Worm (Caenorhabditis elegans) whole organism, L4 larva: ENCODE results near the gene fat-7.

ENCODE experiments used
- F26F4.8 ChIP-seq: fragments of 200-800 bp; sonication (Bioruptor generic); conservative IDR thresholded peaks from 2 replicates; pipeline ENCODE4 v1.3.6; 2022; ENCODE audit warnings: missing genetic modification characterization, missing compliant biosample characterization
- T20F7.1 ChIP-seq: fragments of 200-800 bp; sonication (Bioruptor generic); optimal IDR thresholded peaks from 2 replicates; lab custom pipeline; 2018; ENCODE audit warnings: mild to moderate bottlenecking, missing genetic modification characterization, missing compliant biosample characterization
- Y105C5A.15 ChIP-seq: fragments of 200-800 bp; sonication (Bioruptor generic); IDR thresholded peaks from 2 replicates; pipeline ENCODE4 v1.3.6; 2022; ENCODE audit warnings: missing genetic modification characterization, missing compliant biosample characterization
- arid-1 ChIP-seq: fragments of 200-800 bp; sonication (Bioruptor generic); conservative IDR thresholded peaks from 2 replicates; pipeline ENCODE4 v1.3.6; 2022; ENCODE audit warnings: missing genetic modification reagents, missing genetic modification characterization, missing compliant biosample characterization
- attf-4 ChIP-seq: sonication (generic microtip); optimal IDR thresholded peaks from 3 replicates; lab custom pipeline; 2017; ENCODE audit warnings: missing biosample characterization, missing genetic modification characterization
- cey-2 ChIP-seq: sonication (generic microtip); optimal IDR thresholded peaks from 3 replicates; lab custom pipeline; 2017; ENCODE audit warnings: missing genetic modification characterization, mild to moderate bottlenecking, missing compliant biosample characterization, antibody characterized with exemption, borderline replicate concordance; ENCODE audit not compliant: insufficient read depth
- ctbp-1 ChIP-seq: fragments of 200-800 bp; sonication (Bioruptor generic); IDR thresholded peaks from 2 replicates; pipeline ENCODE4 v1.3.6; 2022; ENCODE audit warnings: missing genetic modification reagents, missing genetic modification characterization, missing compliant biosample characterization
- daf-12 ChIP-seq: fragments of 150-350 bp; optimal IDR thresholded peaks from 2 replicates; lab custom pipeline; 2014; ENCODE audit warnings: missing biosample characterization, missing genetic modification reagents, missing genetic modification characterization
- daf-16 ChIP-seq, 3 experiments: sonication (generic microtip); optimal IDR thresholded peaks; 2 replicates each; lab custom pipeline; 2016 to 2017; ENCODE audit warnings: missing genetic modification characterization in 3 of 3, missing genetic modification reagents in 3 of 3, mild to moderate bottlenecking in 2 of 3, missing compliant biosample characterization in 2 of 3, missing biosample characterization in 1 of 3, moderate library complexity in 1 of 3
- dmd-6 ChIP-seq: fragments of 200-800 bp; sonication (Bioruptor generic); IDR thresholded peaks from 2 replicates; pipeline ENCODE4 v1.3.6; 2022; ENCODE audit warnings: missing genetic modification reagents, missing genetic modification characterization, missing compliant biosample characterization
- dve-1 ChIP-seq: sonication (generic microtip); optimal IDR thresholded peaks from 2 replicates; lab custom pipeline; 2017; ENCODE audit warnings: antibody characterized with exemption, mild to moderate bottlenecking, missing genetic modification characterization, missing compliant biosample characterization; ENCODE audit not compliant: insufficient read depth
- egl-27 ChIP-seq: sonication (generic microtip); optimal IDR thresholded peaks from 3 replicates; lab custom pipeline; 2017; ENCODE audit warnings: missing biosample characterization, missing genetic modification reagents, missing genetic modification characterization
- hif-1 ChIP-seq, 2 experiments: sonication (generic microtip); optimal IDR thresholded peaks; 2 replicates each; lab custom pipeline; 2016 to 2017; ENCODE audit warnings: missing compliant biosample characterization in 2 of 2, missing genetic modification characterization in 2 of 2, missing genetic modification reagents in 2 of 2, missing genotype in 2 of 2, mild to moderate bottlenecking in 1 of 2
- hlh-11 ChIP-seq: fragments of 200-800 bp; sonication (Bioruptor generic); optimal IDR thresholded peaks from 2 replicates; lab custom pipeline; 2018; ENCODE audit warnings: mild to moderate bottlenecking, missing genetic modification characterization, missing compliant biosample characterization
- hlh-30 ChIP-seq: sonication (generic microtip); optimal IDR thresholded peaks from 2 replicates; lab custom pipeline; 2017; ENCODE audit warnings: antibody characterized with exemption, mild to moderate bottlenecking, missing genetic modification characterization, missing compliant biosample characterization; ENCODE audit not compliant: insufficient read depth
- lim-7 ChIP-seq: fragments of 200-800 bp; sonication (Bioruptor generic); IDR thresholded peaks from 2 replicates; pipeline ENCODE4 v1.3.6; 2022; ENCODE audit warnings: missing genetic modification characterization, missing compliant biosample characterization
- lin-1 ChIP-seq: fragments of 200-800 bp; sonication (Bioruptor generic); IDR thresholded peaks from 2 replicates; pipeline ENCODE4 v1.3.6; 2022; ENCODE audit warnings: missing genetic modification reagents, missing genetic modification characterization, missing compliant biosample characterization
- lin-29 ChIP-seq: fragments of 200-800 bp; sonication (Bioruptor generic); IDR thresholded peaks from 2 replicates; pipeline ENCODE4 v1.3.6; 2022; ENCODE audit warnings: missing genetic modification reagents, missing genetic modification characterization, missing compliant biosample characterization
- lsy-2 ChIP-seq, 2 experiments: fragments of 150-350 bp in 1 of 2; sonication (generic microtip) in 1 of 2; optimal IDR thresholded peaks; 2 replicates each; lab custom pipeline; 2014 to 2017; ENCODE audit warnings: missing biosample characterization in 2 of 2, missing genetic modification characterization in 2 of 2
- mdl-1 ChIP-seq, 2 experiments: fragments of 150-350 bp in 1 of 2; sonication (generic microtip) in 1 of 2; optimal IDR thresholded peaks; 2 replicates each; lab custom pipeline; 2014 to 2017; ENCODE audit warnings: missing biosample characterization in 2 of 2, missing genetic modification characterization in 2 of 2
- mxl-3 ChIP-seq: fragments of 200-800 bp; sonication (Bioruptor generic); optimal IDR thresholded peaks from 2 replicates; lab custom pipeline; 2018; ENCODE audit warnings: mild to moderate bottlenecking, missing genetic modification characterization, missing compliant biosample characterization
- nhr-28 ChIP-seq: fragments of 150-350 bp; optimal IDR thresholded peaks from 2 replicates; lab custom pipeline; 2014; ENCODE audit warnings: missing biosample characterization, missing genetic modification characterization
- nhr-41 ChIP-seq: fragments of 200-800 bp; sonication (Bioruptor generic); IDR thresholded peaks from 2 replicates; pipeline ENCODE4 v1.3.6; 2022; ENCODE audit warnings: missing genetic modification reagents, missing genetic modification characterization, missing compliant biosample characterization
- nhr-76 ChIP-seq: fragments of 150-350 bp; optimal IDR thresholded peaks from 2 replicates; lab custom pipeline; 2014; ENCODE audit warnings: missing biosample characterization, missing genetic modification characterization
- nhr-77 ChIP-seq: fragments of 150-350 bp; optimal IDR thresholded peaks from 2 replicates; lab custom pipeline; 2014; ENCODE audit warnings: missing biosample characterization, missing genetic modification characterization
- pha-4 ChIP-seq, 2 experiments: fragments of 150-350 bp in 1 of 2; fragments of 200-800 bp in 1 of 2; sonication (Bioruptor generic) in 1 of 2; IDR thresholded peaks in 1 of 2; optimal IDR thresholded peaks in 1 of 2; 2 replicates each; pipeline versions ENCODE4 v1.3.6 to Lab custom; 2014 to 2022; ENCODE audit warnings: missing genetic modification characterization in 2 of 2, missing genetic modification reagents in 2 of 2, missing biosample characterization in 1 of 2, missing compliant biosample characterization in 1 of 2
- pqm-1 ChIP-seq: sonication (generic microtip); optimal IDR thresholded peaks from 2 replicates; lab custom pipeline; 2017; ENCODE audit warnings: missing biosample characterization, missing genetic modification characterization
- saeg-2 ChIP-seq: fragments of 200-800 bp; sonication (Bioruptor generic); IDR thresholded peaks from 2 replicates; pipeline ENCODE4 v1.3.6; 2022; ENCODE audit warnings: missing genetic modification reagents, missing genetic modification characterization, missing compliant biosample characterization
- set-16 ChIP-seq: fragments of 200-800 bp; sonication (Bioruptor generic); IDR thresholded peaks from 2 replicates; pipeline ENCODE4 v1.3.6; 2022; ENCODE audit warnings: missing genetic modification reagents, missing genetic modification characterization, missing compliant biosample characterization
- tag-97 ChIP-seq: fragments of 200-800 bp; sonication (Bioruptor generic); IDR thresholded peaks from 2 replicates; pipeline ENCODE4 v1.3.6; 2022; ENCODE audit warnings: missing genetic modification characterization, missing compliant biosample characterization
- unc-39 ChIP-seq: sonication (generic microtip); optimal IDR thresholded peaks from 2 replicates; lab custom pipeline; 2017; ENCODE audit warnings: missing biosample characterization, missing genetic modification characterization
- unc-62 ChIP-seq, 3 experiments: fragments of 150-350 bp in 1 of 3; sonication (generic microtip); optimal IDR thresholded peaks in 2 of 3; peaks in 1 of 3; 1 replicate in 1 of 3; 2 replicates in 2 of 3; lab custom pipeline; 2014 to 2017; ENCODE audit warnings: missing biosample characterization in 3 of 3, missing genetic modification characterization in 3 of 3, missing genetic modification reagents in 3 of 3, missing genotype in 1 of 3
- zfp-2 ChIP-seq: sonication (generic microtip); optimal IDR thresholded peaks from 2 replicates; lab custom pipeline; 2016; ENCODE audit warnings: mild to moderate bottlenecking, missing genetic modification characterization, missing compliant biosample characterization

Gene fat-7

DNA sequence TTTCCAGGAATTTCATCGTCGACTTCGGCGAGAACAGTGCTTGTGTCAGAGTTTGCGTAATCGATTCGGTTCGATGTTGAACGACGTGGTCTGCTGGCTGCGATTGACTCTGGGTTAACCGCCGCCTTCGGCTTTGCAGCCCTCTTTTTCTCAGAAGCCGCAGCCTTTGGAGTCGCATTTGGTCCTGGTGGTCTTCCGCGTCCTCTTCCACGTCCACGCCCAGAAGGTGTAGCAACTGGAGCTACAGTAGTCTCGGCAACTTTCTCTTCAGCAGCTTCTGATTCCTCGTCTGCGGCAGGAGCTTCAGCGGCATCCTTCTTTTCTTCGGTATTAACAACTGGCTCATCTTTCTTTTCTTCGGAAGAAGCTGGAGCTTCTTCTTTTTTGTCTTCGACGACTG, 41.9 kb upstream of the fat-7 start:
- TF ChIP-seq cey-2 (tag; lab: Kevin White, UChicago): no peak
- TF ChIP-seq daf-12: no peak
- TF ChIP-seq Y105C5A.15 (GFP tag; lab: Robert Waterston, UW): no peak
- no peak for TF ChIP-seq pha-4 (GFP tag; IDR thresholded peaks at IDR 0.05; lab: Robert Waterston, UW)
- TF ChIP-seq pha-4 (tag; optimal IDR thresholded peaks at IDR 0.05; lab: Kevin White, UChicago): no peak
- TF ChIP-seq set-16 (GFP tag; lab: Robert Waterston, UW): peak; percentile 64
- TF ChIP-seq hlh-30 (tag; lab: Kevin White, UChicago): no peak
- TF ChIP-seq unc-39 (tag; lab: Kevin White, UChicago): no peak

DNA sequence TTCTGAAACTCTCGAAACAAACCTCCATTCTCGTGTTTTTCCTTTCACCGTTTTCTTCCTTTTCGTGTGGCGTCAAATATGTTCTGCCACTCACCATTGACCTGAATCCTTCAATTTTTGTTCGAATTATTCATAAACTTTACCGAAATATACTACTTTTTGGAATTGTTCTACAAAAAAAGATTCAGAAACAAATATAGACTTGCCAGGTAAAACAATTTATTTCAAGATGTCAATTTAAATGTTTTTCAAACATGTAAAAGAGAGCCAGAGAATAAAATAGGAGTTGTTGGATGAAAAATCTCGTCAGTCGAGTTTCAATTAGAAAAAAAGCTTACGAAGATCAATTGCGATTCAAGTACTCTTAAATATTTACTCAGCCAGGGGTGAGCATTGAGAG, 40.6 kb upstream of the fat-7 start, which contains the start of gene F09G2.8:
Gene F09G2.8 (minus strand): TSS at position 101 of the 400 bp plus-strand sequence.
- TF ChIP-seq arid-1 (GFP tag; lab: Robert Waterston, UW): no peak

DNA sequence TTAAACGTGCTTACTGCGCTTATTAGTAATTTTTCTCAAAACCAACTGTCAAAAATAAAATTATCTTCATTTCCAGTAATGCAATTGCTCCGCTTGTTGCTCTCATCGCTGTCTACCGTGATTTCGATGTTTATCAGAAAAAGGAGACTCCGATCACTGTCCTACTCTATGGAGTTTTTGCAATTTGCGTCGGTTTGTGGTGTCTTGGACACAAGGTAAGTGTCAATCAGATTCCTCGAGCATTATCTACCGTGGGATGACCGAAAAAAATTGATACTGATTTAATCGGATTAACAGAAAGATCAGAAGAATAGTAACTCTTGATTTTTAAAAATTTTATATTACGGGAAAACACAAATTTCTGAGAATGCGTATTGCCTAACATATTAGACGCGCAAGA, 34.3 kb upstream of the fat-7 start:
- TF ChIP-seq daf-16 (GFP tag; optimal IDR thresholded peaks at IDR 0.05; lab: Kevin White, UChicago) (peak in 1 of 2 experiments; percentile 4), daf-16 (tag; optimal IDR thresholded peaks at IDR 0.05; lab: Kevin White, UChicago) (peak; percentile 32), lim-7 (GFP tag; lab: Robert Waterston, UW) (no peak), dmd-6 (peak; percentile 60), zfp-2 (tag; lab: Kevin White, UChicago) (no peak)
- TF ChIP-seq, all 104 proteins: peak for 2

DNA sequence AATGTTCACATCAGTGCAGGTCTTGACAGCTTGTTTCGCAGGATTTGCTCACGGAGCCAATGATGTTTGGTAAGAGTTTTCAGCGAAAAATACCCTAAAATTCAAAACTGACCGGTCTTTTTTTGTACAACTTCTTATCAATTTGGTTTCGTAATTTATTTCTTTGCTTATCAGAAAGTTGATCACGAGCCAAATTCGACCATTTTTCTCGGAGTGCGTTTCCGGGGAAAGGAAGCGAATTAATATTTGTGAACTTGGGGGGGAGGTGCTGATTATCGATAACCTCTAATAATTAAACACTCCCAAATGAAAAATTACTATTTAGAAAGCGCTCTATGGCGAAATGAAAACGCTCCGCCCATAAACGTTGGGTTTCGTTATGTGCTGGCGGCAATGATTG, 33.7 kb upstream of the fat-7 start:
- TF ChIP-seq dmd-6: peak; percentile 69
- TF ChIP-seq nhr-41: no peak
- no peak for TF ChIP-seq set-16 (GFP tag; lab: Robert Waterston, UW)
- TF ChIP-seq lin-1 (GFP tag; lab: Robert Waterston, UW): peak; percentile 75; the same call in 1 of the 2 replicates
- peak; percentile 49 for TF ChIP-seq nhr-77
- TF ChIP-seq daf-16 (GFP tag; optimal IDR thresholded peaks at IDR 0.05; lab: Kevin White, UChicago): no peak
- TF ChIP-seq daf-16 (tag; optimal IDR thresholded peaks at IDR 0.05; lab: Kevin White, UChicago): peak; percentile 37
- peak; percentile 52 for TF ChIP-seq hlh-11
- no peak for TF ChIP-seq T20F7.1
- no peak for TF ChIP-seq nhr-76 (tag; lab: Kevin White, UChicago)
- TF ChIP-seq mxl-3 (GFP tag; lab: Kevin White, UChicago): no peak
- peak; percentile 69 for TF ChIP-seq pqm-1
- peak; percentile 75 for TF ChIP-seq nhr-28 (tag; lab: Kevin White, UChicago)
- peak; percentile 25 for TF ChIP-seq dve-1 (tag; lab: Kevin White, UChicago)

DNA sequence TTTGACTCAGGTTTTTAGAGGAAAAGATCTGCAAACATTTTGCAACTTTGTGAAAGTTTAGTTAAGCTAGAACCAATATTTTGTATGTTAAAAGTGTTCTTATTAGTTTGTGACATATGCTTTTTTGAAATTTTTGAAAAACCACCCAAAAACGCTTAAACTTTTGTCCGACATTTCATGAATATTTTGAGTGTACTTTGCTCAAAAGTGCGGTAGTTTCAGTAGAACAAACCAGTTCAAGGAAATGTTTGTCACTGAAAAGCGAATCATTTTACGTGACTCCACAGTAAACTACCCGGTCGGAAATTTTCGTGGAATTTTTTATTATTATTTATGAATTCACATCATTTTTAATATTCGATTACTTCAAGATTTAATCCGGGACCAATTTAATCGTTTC, 31.6 kb upstream of the fat-7 start, which contains the start of gene pitr-5:
Gene pitr-5 (plus strand): TSS at position 301 of the 400 bp plus-strand sequence.
- TF ChIP-seq lin-29 (GFP tag; lab: Robert Waterston, UW) (no peak), F26F4.8 (GFP tag; lab: Robert Waterston, UW) (no peak), attf-4 (tag; lab: Kevin White, UChicago) (no peak), unc-62 (GFP tag; optimal IDR thresholded peaks at IDR 0.05 in 1 of 2; lab: Kevin White, UChicago) (no peak), unc-62 (tag; optimal IDR thresholded peaks at IDR 0.05; lab: Kevin White, UChicago) (no peak), egl-27 (tag; lab: Kevin White, UChicago) (no peak), pqm-1 (no peak), hif-1 (tag; optimal IDR thresholded peaks at IDR 0.05; lab: Kevin White, UChicago) (no peak), ctbp-1 (GFP tag; lab: Robert Waterston, UW) (no peak), lsy-2 (tag; optimal IDR thresholded peaks at IDR 0.05; lab: Kevin White, UChicago) (no peak), mdl-1 (tag; optimal IDR thresholded peaks at IDR 0.05; lab: Kevin White, UChicago) (no peak), saeg-2 (GFP tag; lab: Robert Waterston, UW) (no peak), nhr-77 (no peak), tag-97 (GFP tag; lab: Robert Waterston, UW) (no peak), dve-1 (tag; lab: Kevin White, UChicago) (no peak)
